Fruit fly (Drosophila melanogaster) whole organism, embryonic: ENCODE measurements around the gene Tti1.

Source experiments
- Bdp1 ChIP-seq: fragments of 200-800 bp; sonication (Bioruptor generic); optimal IDR thresholded peaks from 3 replicates; lab custom pipeline; 2016; ENCODE audit warnings: missing biosample characterization, missing genetic modification characterization
- Bgb ChIP-seq: fragments of 200-800 bp; sonication (Bioruptor generic); IDR thresholded peaks from 2 replicates; pipeline ENCODE4 v1.3.6; 2022; ENCODE audit warnings: missing biosample characterization, missing genetic modification characterization; ENCODE audit not compliant: partially characterized antibody
- BtbVII ChIP-seq: fragments of 200-800 bp; sonication (Bioruptor generic); optimal IDR thresholded peaks from 3 replicates; lab custom pipeline; 2017; ENCODE audit warnings: missing biosample characterization, mild to moderate bottlenecking, missing genetic modification characterization
- Bteb2 ChIP-seq: fragments of 200-800 bp; sonication (Bioruptor generic); optimal IDR thresholded peaks from 2 replicates; lab custom pipeline; 2016; ENCODE audit warnings: missing biosample characterization, missing genetic modification characterization
- CG10267 ChIP-seq: fragments of 200-800 bp; sonication (Bioruptor generic); optimal IDR thresholded peaks from 2 replicates; lab custom pipeline; 2018; ENCODE audit warnings: missing biosample characterization, mild to moderate bottlenecking, missing genetic modification characterization, moderate library complexity
- CG10366 ChIP-seq: fragments of 200-800 bp; sonication (Bioruptor generic); IDR thresholded peaks from 2 replicates; pipeline ENCODE4 v1.3.6; 2022; ENCODE audit warnings: missing biosample characterization, missing genetic modification characterization
- CG10565 ChIP-seq: fragments of 200-800 bp; sonication (Bioruptor generic); optimal IDR thresholded peaks from 3 replicates; lab custom pipeline; 2016; ENCODE audit warnings: missing biosample characterization, mild to moderate bottlenecking, missing genetic modification characterization
- CG12219 ChIP-seq: fragments of 200-800 bp; sonication (Bioruptor generic); optimal IDR thresholded peaks from 3 replicates; lab custom pipeline; 2018; ENCODE audit warnings: missing biosample characterization, mild to moderate bottlenecking, missing genetic modification characterization
- CG12942 ChIP-seq: fragments of 200-800 bp; sonication (Bioruptor generic); optimal IDR thresholded peaks from 3 replicates; lab custom pipeline; 2016; ENCODE audit warnings: missing biosample characterization, missing genetic modification characterization
- CG13123 ChIP-seq: fragments of 200-800 bp; sonication (Bioruptor generic); optimal IDR thresholded peaks from 2 replicates; lab custom pipeline; 2016; ENCODE audit warnings: missing biosample characterization, missing genetic modification characterization
- CG16779 ChIP-seq: fragments of 200-800 bp; sonication (Bioruptor generic); IDR thresholded peaks from 2 replicates; pipeline ENCODE4 v1.3.6; 2022; ENCODE audit warnings: missing biosample characterization, missing genetic modification characterization
- CG16815 ChIP-seq: fragments of 200-800 bp; sonication (Bioruptor generic); optimal IDR thresholded peaks from 3 replicates; lab custom pipeline; 2017; ENCODE audit warnings: missing biosample characterization, mild to moderate bottlenecking, missing genetic modification characterization
- CG17186 ChIP-seq: fragments of 200-800 bp; sonication (Bioruptor generic); optimal IDR thresholded peaks from 3 replicates; lab custom pipeline; 2017; ENCODE audit warnings: missing biosample characterization, missing genetic modification reagents, missing genetic modification characterization
- CG17802 ChIP-seq: fragments of 200-800 bp; sonication (Bioruptor generic); optimal IDR thresholded peaks from 2 replicates; lab custom pipeline; 2018; ENCODE audit warnings: missing biosample characterization, mild to moderate bottlenecking, missing genetic modification characterization, moderate library complexity
- CG18262 ChIP-seq: fragments of 200-800 bp; optimal IDR thresholded peaks from 3 replicates; lab custom pipeline; 2019; ENCODE audit warnings: missing biosample characterization, mild to moderate bottlenecking, missing genetic modification characterization, moderate library complexity
- CG34224 ChIP-seq: fragments of 200-800 bp; sonication (Bioruptor generic); IDR thresholded peaks from 3 replicates; pipeline ENCODE4 v1.3.6; 2022; ENCODE audit warnings: missing biosample characterization, missing genetic modification characterization; ENCODE audit not compliant: partially characterized antibody
- CG5180 ChIP-seq: fragments of 200-800 bp; sonication (Bioruptor generic); optimal IDR thresholded peaks from 3 replicates; lab custom pipeline; 2017; ENCODE audit warnings: missing biosample characterization, missing genetic modification characterization, mild to moderate bottlenecking, moderate library complexity, missing genetic modification reagents
- Dek ChIP-seq: fragments of 200-800 bp; sonication (Bioruptor generic); optimal IDR thresholded peaks from 3 replicates; lab custom pipeline; 2019; ENCODE audit warnings: missing biosample characterization, mild to moderate bottlenecking, missing genetic modification characterization, moderate library complexity
- Doc2 ChIP-seq: fragments of 200-800 bp; sonication (Bioruptor generic); IDR thresholded peaks from 2 replicates; pipeline ENCODE4 v1.3.6; 2022; ENCODE audit warnings: missing biosample characterization, missing genetic modification characterization
- ERR ChIP-seq: fragments of 200-800 bp; sonication (Bioruptor generic); optimal IDR thresholded peaks from 2 replicates; lab custom pipeline; 2016; ENCODE audit warnings: missing biosample characterization, missing genetic modification characterization
- Fer1 ChIP-seq: fragments of 200-800 bp; sonication (Bioruptor generic); optimal IDR thresholded peaks from 2 replicates; lab custom pipeline; 2017; ENCODE audit warnings: missing biosample characterization, mild to moderate bottlenecking, missing genetic modification characterization
- H15 ChIP-seq: fragments of 200-800 bp; sonication (Bioruptor generic); IDR thresholded peaks from 3 replicates; pipeline ENCODE4 v1.3.6; 2022; ENCODE audit warnings: missing biosample characterization, missing genetic modification characterization
- H2.0 ChIP-seq: fragments of 200-800 bp; sonication (Bioruptor generic); IDR thresholded peaks from 2 replicates; pipeline ENCODE4 v1.3.6; 2022; ENCODE audit warnings: missing biosample characterization, missing genetic modification characterization
- HLH4C ChIP-seq: fragments of 200-800 bp; sonication (Bioruptor generic); IDR thresholded peaks from 3 replicates; pipeline ENCODE4 v1.3.6; 2022; ENCODE audit warnings: missing biosample characterization, missing genetic modification characterization; ENCODE audit not compliant: partially characterized antibody
- Hmr ChIP-seq: fragments of 200-800 bp; sonication (Bioruptor generic); optimal IDR thresholded peaks from 3 replicates; lab custom pipeline; 2017; ENCODE audit warnings: mild to moderate bottlenecking, missing biosample characterization, missing genetic modification reagents, missing genetic modification characterization
- Kr ChIP-seq: fragments of 200-800 bp; sonication (Bioruptor generic); optimal IDR thresholded peaks from 2 replicates; lab custom pipeline; 2017; ENCODE audit warnings: missing biosample characterization, mild to moderate bottlenecking, missing genetic modification characterization
- Lim3 ChIP-seq: fragments of 200-800 bp; sonication (Bioruptor generic); IDR thresholded peaks from 2 replicates; pipeline ENCODE4 v1.3.6; 2022; ENCODE audit warnings: missing biosample characterization, missing genetic modification characterization
- MESR4 ChIP-seq: fragments of 200-800 bp; sonication (Bioruptor generic); optimal IDR thresholded peaks from 2 replicates; lab custom pipeline; 2018; ENCODE audit warnings: missing biosample characterization, mild to moderate bottlenecking, missing genetic modification characterization, moderate library complexity
- Poxn ChIP-seq: fragments of 200-800 bp; sonication (Bioruptor generic); IDR thresholded peaks from 2 replicates; pipeline ENCODE4 v1.3.6; 2022; ENCODE audit warnings: missing biosample characterization, missing genetic modification characterization
- Rfx ChIP-seq: fragments of 200-800 bp; sonication (Bioruptor generic); IDR thresholded peaks from 2 replicates; pipeline ENCODE4 v1.3.6; 2022; ENCODE audit warnings: missing biosample characterization, missing genetic modification characterization
- Sin3A ChIP-seq: fragments of >200 bp; optimal IDR thresholded peaks from 2 replicates; lab custom pipeline; 2018
- Tbp ChIP-seq: fragments of >200 bp; optimal IDR thresholded peaks from 2 replicates; lab custom pipeline; 2018; ENCODE audit warnings: missing biosample characterization, missing genetic modification characterization
- YL-1 ChIP-seq: fragments of 200-800 bp; sonication (Bioruptor generic); optimal IDR thresholded peaks from 3 replicates; lab custom pipeline; 2017; ENCODE audit warnings: missing biosample characterization, mild to moderate bottlenecking, missing genetic modification characterization
- bsh ChIP-seq, 2 experiments: fragments of 200-800 bp; sonication (Bioruptor generic); optimal IDR thresholded peaks; 2 replicates each; lab custom pipeline; 2017 to 2018; ENCODE audit warnings: mild to moderate bottlenecking in 2 of 2, missing biosample characterization in 2 of 2, missing genetic modification characterization in 2 of 2, moderate library complexity in 1 of 2
- cato ChIP-seq: fragments of 200-800 bp; sonication (Bioruptor generic); optimal IDR thresholded peaks from 2 replicates; lab custom pipeline; 2016; ENCODE audit warnings: missing biosample characterization, missing genetic modification characterization, borderline replicate concordance
- chif ChIP-seq, 2 experiments: fragments of 200-800 bp; sonication (Bioruptor generic); optimal IDR thresholded peaks; 3 replicates each; lab custom pipeline; 2016; ENCODE audit warnings: missing biosample characterization in 2 of 2, missing genetic modification characterization in 2 of 2
- chn ChIP-seq: fragments of 200-800 bp; sonication (Bioruptor generic); optimal IDR thresholded peaks from 2 replicates; lab custom pipeline; 2016; ENCODE audit warnings: missing biosample characterization, missing genetic modification characterization
- danr ChIP-seq: fragments of 200-800 bp; sonication (Bioruptor generic); IDR thresholded peaks from 2 replicates; pipeline ENCODE4 v1.3.6; 2022; ENCODE audit warnings: missing biosample characterization, missing genetic modification characterization
- dmrt11E ChIP-seq: fragments of 200-800 bp; sonication (Bioruptor generic); optimal IDR thresholded peaks from 3 replicates; lab custom pipeline; 2018; ENCODE audit warnings: missing biosample characterization, mild to moderate bottlenecking, missing genetic modification characterization, moderate library complexity
- fd96Cb ChIP-seq: fragments of 200-800 bp; sonication (Bioruptor generic); optimal IDR thresholded peaks from 2 replicates; lab custom pipeline; 2018; ENCODE audit warnings: missing biosample characterization, mild to moderate bottlenecking, missing genetic modification characterization, moderate library complexity
- gcm2 ChIP-seq: fragments of 200-800 bp; sonication (Bioruptor generic); optimal IDR thresholded peaks from 2 replicates; lab custom pipeline; 2016; ENCODE audit warnings: missing biosample characterization, missing genetic modification characterization
- gem ChIP-seq: fragments of 200-800 bp; sonication (Bioruptor generic); optimal IDR thresholded peaks from 2 replicates; lab custom pipeline; 2019; ENCODE audit warnings: missing biosample characterization, mild to moderate bottlenecking, missing genetic modification characterization, moderate library complexity
- jigr1 ChIP-seq: fragments of 200-800 bp; sonication (Bioruptor generic); IDR thresholded peaks from 3 replicates; pipeline ENCODE4 v1.3.6; 2022; ENCODE audit warnings: missing biosample characterization, missing genetic modification characterization
- pzg ChIP-seq: fragments of 200-800 bp; sonication (Bioruptor generic); optimal IDR thresholded peaks from 3 replicates; lab custom pipeline; 2018; ENCODE audit warnings: missing biosample characterization, mild to moderate bottlenecking, missing genetic modification characterization, moderate library complexity
- run ChIP-seq: fragments of 200-800 bp; sonication (Bioruptor generic); optimal IDR thresholded peaks from 3 replicates; lab custom pipeline; 2018; ENCODE audit warnings: missing biosample characterization, mild to moderate bottlenecking, missing genetic modification characterization
- sc ChIP-seq, 3 experiments: fragments of >200 bp in 2 of 3; fragments of 200-800 bp in 1 of 3; sonication (Bioruptor generic) in 1 of 3; optimal IDR thresholded peaks; 2 replicates in 2 of 3; 3 replicates in 1 of 3; lab custom pipeline; 2017; ENCODE audit warnings: mild to moderate bottlenecking in 1 of 3, missing biosample characterization in 1 of 3, missing genetic modification characterization in 1 of 3, missing genetic modification reagents in 1 of 3
- tna ChIP-seq: fragments of 200-800 bp; sonication (Bioruptor generic); IDR thresholded peaks from 2 replicates; pipeline ENCODE4 v1.3.6; 2022; ENCODE audit warnings: missing biosample characterization, missing genetic modification characterization; ENCODE audit not compliant: partially characterized antibody
- zfh2 ChIP-seq: fragments of 200-800 bp; sonication (Bioruptor generic); optimal IDR thresholded peaks from 2 replicates; lab custom pipeline; 2016; ENCODE audit warnings: missing biosample characterization, missing genetic modification characterization

Tti1 gene

DNA sequence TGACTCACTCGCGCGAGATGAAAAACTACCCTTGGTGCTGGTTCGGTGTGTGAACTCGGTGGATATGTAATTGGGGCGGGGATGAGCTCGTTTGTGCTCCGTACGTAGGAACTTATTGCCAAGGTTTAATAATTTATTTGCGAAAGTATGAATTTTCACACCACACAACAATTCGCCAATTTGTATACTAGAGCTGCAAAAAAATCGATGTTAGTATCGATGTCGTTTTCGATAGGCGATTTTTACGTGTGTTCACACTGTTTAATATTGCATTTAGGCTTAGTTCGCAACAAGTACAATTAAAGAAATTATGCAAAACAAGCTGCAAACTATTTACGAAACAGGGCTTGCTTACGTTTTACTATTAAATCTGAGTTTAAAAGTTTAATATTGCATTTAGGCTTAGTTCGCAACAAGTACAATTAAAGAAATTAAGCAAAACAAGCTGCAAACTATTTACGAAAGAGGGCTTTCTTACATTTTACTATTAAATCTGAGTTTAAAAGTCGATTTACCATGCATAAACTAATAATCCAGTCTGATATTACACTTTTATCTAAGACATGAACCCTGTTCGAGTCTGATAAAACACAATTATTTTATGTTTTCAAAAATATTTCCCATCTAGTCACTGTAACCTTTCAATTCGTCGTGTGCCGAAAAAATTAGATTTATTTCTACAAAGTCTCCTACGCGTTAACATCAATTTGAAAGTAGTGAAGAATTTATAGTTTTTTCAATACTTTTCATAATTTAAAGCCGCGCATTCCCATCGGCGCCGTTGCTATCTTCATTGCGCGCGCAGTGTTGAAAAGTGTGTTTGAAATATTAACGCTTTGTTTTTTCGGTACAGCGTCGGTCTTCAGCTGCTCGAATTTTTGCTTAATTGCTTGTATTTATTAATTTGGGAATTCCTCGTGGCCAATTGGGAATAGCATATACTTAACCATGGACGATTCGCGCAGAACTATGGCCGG, 8.8 kb upstream of the Tti1 start, which contains the start of the genes Snap24 and CG8478 (continued):
- TF ChIP-seq BtbVII (GFP tag; lab: Kevin White, UChicago) (no peak), CG13123 (no peak), ERR (GFP tag; lab: Kevin White, UChicago) (no peak), Hmr (GFP tag; lab: Kevin White, UChicago) (no peak), chn (GFP tag; lab: Kevin White, UChicago) (no peak), cato (GFP tag; lab: Kevin White, UChicago) (no peak), Fer1 (peak; percentile 5), H2.0 (GFP tag; lab: Robert Waterston, UW) (no peak), Bgb (GFP tag; lab: Robert Waterston, UW) (peak; percentile 85), danr (no peak), Tbp (GFP tag; lab: Kevin White, UChicago) (no peak), zfh2 (GFP tag; lab: Kevin White, UChicago) (no peak), H15 (GFP tag; lab: Robert Waterston, UW) (no peak), CG5180 (GFP tag; lab: Kevin White, UChicago) (no peak), CG12219 (GFP tag; lab: Kevin White, UChicago) (no peak), gcm2 (no peak), CG10565 (no peak), Dek (tag; lab: Kevin White, UChicago) (no peak), CG10366 (GFP tag; lab: Robert Waterston, UW) (no peak), CG18262 (tag; lab: Kevin White, UChicago) (no peak), HLH4C (GFP tag; lab: Robert Waterston, UW) (peak; percentile 77), run (tag; lab: Kevin White, UChicago) (no peak), tna (GFP tag; lab: Robert Waterston, UW) (peak; percentile 68; the same call in 1 of the 2 replicates), Rfx (GFP tag; lab: Robert Waterston, UW) (no peak), CG10267 (tag; lab: Kevin White, UChicago) (peak; percentile 93), Sin3A (no peak), YL-1 (GFP tag; lab: Kevin White, UChicago) (peak; percentile 8), MESR4 (peak; percentile 86), jigr1 (GFP tag; lab: Robert Waterston, UW) (no peak), CG16779 (GFP tag; lab: Robert Waterston, UW) (no peak), pzg (GFP tag; lab: Kevin White, UChicago) (peak; percentile 61), fd96Cb (tag; lab: Kevin White, UChicago) (no peak), CG16815 (no peak), CG12942 (GFP tag; lab: Kevin White, UChicago) (no peak), CG17186 (GFP tag; lab: Kevin White, UChicago) (no peak), Doc2 (no peak), sc (optimal IDR thresholded peaks at IDR 0.05; lab: Kevin White, UChicago) (no peak), sc (GFP tag; optimal IDR thresholded peaks at IDR 0.05; lab: Kevin White, UChicago) (no peak), Lim3 (GFP tag; lab: Robert Waterston, UW) (no peak), gem (tag; lab: Kevin White, UChicago) (no peak), Kr (GFP tag; lab: Kevin White, UChicago) (no peak), bsh (GFP tag; optimal IDR thresholded peaks at IDR 0.05; lab: Kevin White, UChicago) (no peak), chif (GFP tag; optimal IDR thresholded peaks at IDR 0.05; lab: Kevin White, UChicago) (no peak), CG17802 (tag; lab: Kevin White, UChicago) (peak; percentile 92), Bteb2 (GFP tag; lab: Kevin White, UChicago) (no peak), dmrt11E (tag; lab: Kevin White, UChicago) (no peak), Poxn (GFP tag; lab: Robert Waterston, UW) (no peak), CG34224 (GFP tag; lab: Robert Waterston, UW) (peak; percentile 79), Bdp1 (GFP tag; lab: Kevin White, UChicago) (no peak)
